Worm (Caenorhabditis elegans): ENCODE results near the gene F14F7.7.

F14F7.7 gene

DNA sequence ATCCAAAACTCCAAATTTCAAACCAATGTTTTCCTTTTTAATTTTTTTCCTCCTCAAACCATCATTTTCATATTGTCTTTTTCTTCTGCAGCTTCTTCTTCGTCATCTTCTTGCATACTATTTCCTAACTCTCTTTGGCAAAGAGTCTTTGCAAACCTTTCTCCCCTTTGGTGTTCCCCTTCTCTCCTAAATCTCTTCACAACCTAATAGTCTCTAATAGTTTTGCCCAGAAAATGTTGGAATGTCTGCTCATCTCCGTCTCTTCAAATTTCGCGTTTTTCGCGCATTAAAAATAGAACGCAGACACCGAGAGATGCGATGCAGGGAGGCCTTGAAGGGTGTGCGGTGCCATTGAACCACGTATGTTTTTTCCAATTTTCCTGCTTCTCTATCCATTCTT, 28.6 kb upstream of the F14F7.7 start, which contains the start of gene ZK1010.10 (continued):
- TF ChIP-seq D1046.2 (GFP tag; IDR thresholded peaks at IDR 0.05) (no peak), hlh-30 (tag; optimal IDR thresholded peaks at IDR 0.05; ENCODE audit: insufficient read depth) (no peak), T26A8.4 (GFP tag; IDR thresholded peaks at IDR 0.05) (no peak), arid-1 (GFP tag; conservative IDR thresholded peaks at IDR 0.05) (no peak), nhr-11 (tag; optimal IDR thresholded peaks at IDR 0.05) (no peak), nhr-6 (tag; optimal IDR thresholded peaks at IDR 0.05) (peak; percentile 43), rbr-2 (tag; optimal IDR thresholded peaks at IDR 0.05) (peak; percentile 34), ceh-20 (GFP tag; IDR thresholded peaks at IDR 0.05) (no peak)

DNA sequence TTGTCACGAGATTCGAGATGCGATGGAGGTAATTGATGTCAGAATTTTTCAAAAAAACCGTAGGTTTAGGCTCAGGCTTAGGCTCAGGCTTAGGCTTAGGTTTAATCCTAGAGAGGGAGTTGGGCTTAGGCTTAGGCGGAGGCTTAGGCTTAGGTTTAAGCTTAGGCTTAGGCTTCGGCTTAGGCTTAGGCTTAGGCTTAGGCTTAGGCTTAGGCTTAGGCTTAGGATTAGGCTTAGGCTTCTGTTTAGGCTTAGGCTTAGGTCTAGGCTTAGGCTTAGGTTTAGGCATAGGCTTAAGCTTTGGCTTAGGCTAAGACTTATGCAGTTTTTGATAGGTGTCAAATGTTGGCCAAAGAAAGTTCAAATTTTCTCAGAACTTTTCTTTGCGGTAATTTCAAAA, 26.4 kb upstream of the F14F7.7 start:
- peak in 1 of 2 experiments; percentile 9 for TF ChIP-seq unc-62 (GFP tag; optimal IDR thresholded peaks at IDR 0.05 in 1 of 2)
- no peak for TF ChIP-seq unc-62 (tag; optimal IDR thresholded peaks at IDR 0.05)
- TF ChIP-seq ama-1 (optimal IDR thresholded peaks at IDR 0.05): no peak
- no peak for TF ChIP-seq gei-8 (GFP tag; optimal IDR thresholded peaks at IDR 0.05)

- TF ChIP-seq daf-16 (GFP tag; optimal IDR thresholded peaks at IDR 0.05): no peak
- TF ChIP-seq daf-16 (tag; optimal IDR thresholded peaks at IDR 0.05): no peak
- TF ChIP-seq tra-1 (GFP tag; IDR thresholded peaks at IDR 0.05): no peak
- TF ChIP-seq nhr-48 (tag; optimal IDR thresholded peaks at IDR 0.05): no peak
- TF ChIP-seq ceh-28 (tag; optimal IDR thresholded peaks at IDR 0.05): peak; percentile 36
Observed at ce11 chrIII:13005161-13005560, 25.5 kb upstream of the F14F7.7 start, which contains the start of gene snf-7. Gene snf-7, plus strand, starts transcription at chrIII:13005461.

- TF ChIP-seq mxl-2 (GFP tag; conservative IDR thresholded peaks at IDR 0.05) (no peak), unc-62 (GFP tag; optimal IDR thresholded peaks at IDR 0.05 in 1 of 2) (peak in 1 of 2 experiments; percentile 99), unc-62 (tag; optimal IDR thresholded peaks at IDR 0.05) (no peak), nhr-42 (GFP tag; IDR thresholded peaks at IDR 0.05) (no peak), dmd-6 (GFP tag; IDR thresholded peaks at IDR 0.05) (no peak), egl-43 (GFP tag; IDR thresholded peaks at IDR 0.05) (no peak), ces-1 (GFP tag; optimal IDR thresholded peaks at IDR 0.05) (no peak), hlh-11 (tag; optimal IDR thresholded peaks at IDR 0.05) (peak; percentile 17), aha-1 (tag) (peak; percentile 80), madf-5 (GFP tag; IDR thresholded peaks at IDR 0.05) (no peak), lin-29 (GFP tag; IDR thresholded peaks at IDR 0.05) (no peak), rbr-2 (tag; optimal IDR thresholded peaks at IDR 0.05) (no peak), dmd-9 (GFP tag; IDR thresholded peaks at IDR 0.05) (no peak), lin-1 (GFP tag; IDR thresholded peaks at IDR 0.05) (no peak), mes-2 (tag; optimal IDR thresholded peaks at IDR 0.05; ENCODE audit: poor library complexity, severe bottlenecking) (peak; percentile 3), nhr-28 (tag; optimal IDR thresholded peaks at IDR 0.05) (peak; percentile 44)
Observed at ce11 chrIII:13011927-13012326, 18.8 kb upstream of the F14F7.7 start.

DNA sequence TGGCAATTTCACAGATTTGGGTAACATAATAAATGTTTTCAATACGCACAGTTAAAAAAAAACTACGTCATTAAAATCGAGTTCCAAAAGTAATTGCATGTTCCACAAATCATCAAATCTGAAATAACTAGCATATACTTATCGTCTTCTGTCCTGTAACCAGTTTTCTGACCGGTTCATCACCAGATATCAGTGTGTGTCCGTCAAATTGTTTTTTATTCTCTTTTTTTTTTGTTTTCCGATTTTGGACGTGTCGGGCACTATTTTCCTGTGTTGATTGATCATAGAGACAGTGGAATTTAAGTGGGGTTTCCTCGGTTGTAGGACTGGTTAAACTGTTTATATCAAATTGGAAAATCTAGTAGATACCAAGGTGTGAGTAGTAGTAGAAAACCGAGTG, 16.8 kb upstream of the F14F7.7 start:
- peak in 1 of 2 experiments; percentile 66 for TF ChIP-seq unc-62 (GFP tag; optimal IDR thresholded peaks at IDR 0.05 in 1 of 2)
- no peak for TF ChIP-seq unc-62 (tag; optimal IDR thresholded peaks at IDR 0.05)
- no peak for TF ChIP-seq duxl-1 (tag; optimal IDR thresholded peaks at IDR 0.05; ENCODE audit: poor library complexity)

- TF ChIP-seq egl-43 (GFP tag; IDR thresholded peaks at IDR 0.05): peak; percentile 91
- TF ChIP-seq nhr-25 (tag; optimal IDR thresholded peaks at IDR 0.05; ENCODE audit: borderline replicate concordance, insufficient read depth): peak; percentile 18
- TF ChIP-seq pha-4 (GFP tag; IDR thresholded peaks at IDR 0.05): peak; percentile 73
- TF ChIP-seq pha-4 (tag; optimal IDR thresholded peaks at IDR 0.05): no peak
- peak; percentile 63; the same call in 1 of the 2 replicates for TF ChIP-seq tra-1 (GFP tag; IDR thresholded peaks at IDR 0.05)
- peak; percentile 85 for TF ChIP-seq hmg-1.1 (GFP tag; IDR thresholded peaks at IDR 0.05)
- peak; percentile 73; the same call in 1 of the 2 replicates for TF ChIP-seq F26F4.8 (GFP tag; conservative IDR thresholded peaks at IDR 0.05)
- TF ChIP-seq lin-39 (tag; optimal IDR thresholded peaks at IDR 0.05): no peak
- TF ChIP-seq unc-39 (tag; optimal IDR thresholded peaks at IDR 0.05): no peak
- TF ChIP-seq nhr-111 (GFP tag; optimal IDR thresholded peaks at IDR 0.05): peak; percentile 47
- peak; percentile 40 for TF ChIP-seq mxl-3 (GFP tag; optimal IDR thresholded peaks at IDR 0.05)
- TF ChIP-seq pqm-1 (tag; optimal IDR thresholded peaks at IDR 0.05): no peak
- peak in 1 of 2 experiments; percentile 70 for TF ChIP-seq unc-62 (GFP tag; optimal IDR thresholded peaks at IDR 0.05 in 1 of 2)
- TF ChIP-seq unc-62 (tag; optimal IDR thresholded peaks at IDR 0.05): no peak
- TF ChIP-seq hlh-30 (tag; optimal IDR thresholded peaks at IDR 0.05; ENCODE audit: insufficient read depth): peak; percentile 70
- peak; percentile 62 for TF ChIP-seq nhr-48 (tag; optimal IDR thresholded peaks at IDR 0.05)
- TF ChIP-seq Y105C5A.15 (GFP tag; IDR thresholded peaks at IDR 0.05): peak; percentile 72; the same call in 1 of the 2 replicates
Observed at ce11 chrIII:13015754-13016317, 14.9 kb upstream of the F14F7.7 start.

Measured in whole organism, L4 larva.